Worm (Caenorhabditis elegans) whole organism, dauer: ENCODE measurements around the gene twk-20.

Experiments
- unc-62 ChIP-seq: sonication (generic microtip); optimal IDR thresholded peaks from 2 replicates; lab custom pipeline; 2017; ENCODE audit warnings: missing biosample characterization, missing genetic modification reagents, missing genetic modification characterization

The twk-20 gene

ce11 chrX:13631122-13631672 is 8.5 kb upstream of the twk-20 start, which contains the start of gene nlg-1:
nlg-1 (minus strand) TSS chrX:13631172.
- TF ChIP-seq unc-62 (GFP tag; lab: Kevin White, UChicago), result no peak

DNA sequence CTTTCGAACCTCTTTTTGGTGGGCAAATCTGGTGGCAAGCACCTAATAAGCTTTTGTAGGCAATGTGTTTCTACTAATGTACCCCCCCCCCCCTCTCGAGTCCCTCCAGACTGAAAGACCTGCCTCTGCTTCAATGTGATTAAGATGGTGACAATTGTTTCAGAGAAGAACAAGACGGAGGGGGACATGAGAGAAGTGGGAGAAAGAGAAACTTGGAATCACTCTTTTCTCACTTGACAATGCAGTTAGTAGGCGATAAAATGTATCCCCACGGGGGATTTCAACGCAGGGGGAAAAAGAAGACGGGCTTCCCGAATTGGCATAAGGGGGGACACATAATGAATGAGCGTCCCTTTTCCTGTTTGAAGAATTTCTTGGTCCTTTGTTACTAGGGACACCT is 7.4 kb upstream of the twk-20 start:
- TF ChIP-seq unc-62 (GFP tag; lab: Kevin White, UChicago), result no peak

- TF ChIP-seq unc-62 (GFP tag; lab: Kevin White, UChicago), result no peak
Observed at ce11 chrX:13633032-13633431, 6.6 kb upstream of the twk-20 start.

DNA sequence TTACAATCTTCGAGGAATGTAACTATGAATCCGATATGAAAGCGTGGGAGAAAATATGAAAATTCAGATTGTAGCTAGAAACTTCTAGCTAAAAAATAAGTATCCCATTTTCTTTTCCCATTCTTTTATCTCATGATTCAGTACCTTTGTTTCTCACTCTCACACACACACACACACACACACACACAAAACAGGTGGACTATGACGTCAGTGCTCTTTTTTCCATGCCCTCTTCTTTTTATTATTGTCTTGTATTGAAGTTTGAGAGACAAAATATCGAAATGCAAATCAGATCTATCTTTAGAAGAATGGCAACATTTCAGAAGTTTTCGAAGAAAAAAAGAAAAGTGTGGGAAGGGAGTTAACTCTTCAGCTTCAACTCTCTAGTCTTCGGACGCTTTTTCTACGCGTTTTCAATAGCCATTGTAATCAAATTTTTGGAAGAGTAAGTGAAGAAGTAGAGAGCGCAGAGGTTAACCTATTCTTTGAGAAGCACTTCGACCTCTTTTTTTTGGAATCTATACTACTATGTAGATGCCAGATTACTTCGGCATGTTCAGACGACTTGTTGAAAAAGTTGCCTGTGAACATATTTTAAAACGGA is 5.7 kb upstream of the twk-20 start:
- no peak for TF ChIP-seq unc-62 (GFP tag; lab: Kevin White, UChicago)

DNA sequence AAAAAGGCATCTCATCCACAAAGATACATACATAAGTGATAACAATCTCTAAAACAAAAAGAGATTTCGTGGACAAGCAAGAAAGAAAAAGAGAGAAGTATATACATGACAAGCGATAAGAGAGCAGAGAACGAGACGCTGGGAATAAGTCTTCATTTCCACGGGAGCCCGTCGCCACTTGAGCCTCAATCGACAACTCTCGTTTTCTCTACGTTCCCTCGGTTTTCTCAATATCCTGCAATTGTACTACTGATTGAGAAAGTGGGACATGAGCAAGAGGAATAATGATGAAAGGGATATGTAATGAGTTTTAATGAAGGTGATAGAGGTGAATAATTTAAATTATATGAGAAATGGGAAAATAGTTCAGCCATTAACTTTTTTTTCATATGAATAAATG is 2.2 kb upstream of the twk-20 start:
- TF ChIP-seq unc-62 (GFP tag; lab: Kevin White, UChicago), result no peak

ce11 chrX:13638351-13638958 is 1.2 kb upstream of the twk-20 start:
- no peak for TF ChIP-seq unc-62 (GFP tag; lab: Kevin White, UChicago)

DNA sequence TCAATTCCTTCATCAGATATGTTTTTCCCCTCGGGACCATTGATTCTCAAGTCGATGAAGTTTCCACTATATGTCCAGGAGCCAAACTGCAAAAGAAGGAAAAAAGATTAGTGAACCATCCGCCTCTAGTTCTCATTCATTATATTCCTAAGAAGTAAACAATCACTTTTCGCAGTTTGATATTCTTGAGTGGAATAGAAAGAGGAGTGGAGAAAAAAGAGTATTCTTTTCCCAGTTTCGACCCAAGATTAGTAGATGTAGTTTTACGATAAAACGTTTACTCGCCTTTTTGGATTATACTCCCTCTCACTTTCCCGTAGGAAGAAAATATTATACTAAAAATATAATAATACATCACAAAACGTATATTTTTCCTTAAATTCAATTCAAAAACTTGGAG is 5.2 kb downstream of the twk-20 start:
- TF ChIP-seq unc-62 (GFP tag; lab: Kevin White, UChicago), result no peak

DNA sequence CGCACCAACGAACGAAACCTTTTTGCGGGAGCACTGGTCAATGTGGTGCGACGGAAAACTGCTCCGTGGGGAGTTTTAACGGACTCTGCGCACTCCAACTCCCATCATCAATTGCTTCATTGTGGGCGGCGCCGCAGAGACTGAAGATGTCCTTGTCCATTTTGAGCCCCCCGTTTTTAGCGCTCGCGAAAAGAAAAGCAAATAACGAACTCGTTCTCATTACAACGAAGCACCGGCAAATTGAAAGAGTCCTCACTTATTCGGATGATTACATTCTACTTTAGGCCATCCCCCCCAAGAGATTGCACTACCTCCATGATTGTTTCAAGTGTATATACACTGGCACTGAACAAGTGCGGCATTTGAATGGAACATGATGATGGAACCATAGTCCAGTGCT is 7.1 kb downstream of the twk-20 start, which contains the start of gene acr-9:
TSS of gene acr-9 (minus strand) at position 101 of the 400 bp plus-strand sequence.
- no peak for TF ChIP-seq unc-62 (GFP tag; lab: Kevin White, UChicago)

- TF ChIP-seq unc-62 (GFP tag; lab: Kevin White, UChicago), result no peak
Observed at ce11 chrX:13647305-13647704, 7.6 kb downstream of the twk-20 start, which contains the start of gene C40C9.3. C40C9.3 (plus strand) TSS chrX:13647605.

DNA sequence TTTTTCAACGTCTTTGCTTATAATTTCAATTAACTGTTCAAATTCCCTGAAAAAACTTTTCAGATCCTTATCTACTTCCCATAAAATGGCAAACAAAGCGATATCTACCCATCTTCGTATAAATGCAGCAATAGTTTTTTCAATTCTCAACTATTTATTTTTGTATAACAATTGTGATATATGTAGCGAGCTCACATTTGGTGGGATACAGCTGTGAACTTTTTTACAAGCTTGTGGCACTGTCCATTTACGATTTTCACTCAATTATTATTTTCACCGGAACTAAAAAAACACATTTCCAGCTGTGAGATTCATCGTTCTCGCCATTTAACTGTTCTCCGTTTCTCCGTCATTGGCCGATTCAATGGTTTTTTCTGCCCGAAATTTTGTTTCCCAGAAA is 11.1 kb downstream of the twk-20 start, which contains the start of gene C40C9.4:
TSS of gene C40C9.4 (plus strand) at position 301 of the 400 bp plus-strand sequence.
- TF ChIP-seq unc-62 (GFP tag; lab: Kevin White, UChicago), result no peak

DNA sequence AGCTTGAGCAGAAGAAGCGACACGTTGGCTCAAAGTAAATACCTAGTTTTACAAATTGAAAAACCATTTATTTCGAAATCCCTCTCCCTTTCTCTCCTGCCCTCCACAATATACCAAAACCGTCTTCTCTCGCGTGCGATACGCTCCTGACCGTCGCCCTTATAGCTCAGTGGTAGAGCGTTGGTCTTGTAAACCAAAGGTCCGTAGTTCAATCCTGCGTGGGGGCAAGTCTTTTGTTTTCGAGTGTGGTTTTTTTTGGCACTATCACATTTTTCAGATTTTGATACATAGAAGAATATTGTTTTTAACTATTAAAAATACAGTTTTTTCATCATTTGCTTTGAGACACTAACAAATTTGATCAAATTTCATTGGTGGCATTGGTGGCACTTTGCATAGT is 13.9 kb downstream of the twk-20 start:
- TF ChIP-seq unc-62 (GFP tag; lab: Kevin White, UChicago), result no peak

DNA sequence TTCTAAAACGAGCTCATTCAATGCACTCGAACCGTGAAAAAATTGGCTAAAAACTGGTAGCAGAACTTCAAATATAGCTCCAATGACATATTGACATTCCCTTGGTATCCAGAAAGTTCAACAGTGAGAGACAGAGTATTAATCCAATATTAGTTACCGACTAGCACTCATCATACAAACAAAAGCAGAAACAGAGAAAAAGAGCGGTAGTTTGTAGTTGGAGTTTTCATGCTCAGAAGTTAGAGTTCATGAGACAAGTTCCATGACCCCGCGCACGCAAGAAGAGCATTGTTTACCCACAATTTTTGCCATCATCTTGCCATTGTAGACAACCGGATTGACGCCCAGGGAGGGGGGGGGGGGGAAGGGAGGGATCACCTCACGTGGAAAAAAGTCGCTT is 14.6 kb downstream of the twk-20 start:
- no peak for TF ChIP-seq unc-62 (GFP tag; lab: Kevin White, UChicago)

ce11 chrX:13655769-13656168 is 16.1 kb downstream of the twk-20 start:
- TF ChIP-seq unc-62 (GFP tag; lab: Kevin White, UChicago), result no peak

DNA sequence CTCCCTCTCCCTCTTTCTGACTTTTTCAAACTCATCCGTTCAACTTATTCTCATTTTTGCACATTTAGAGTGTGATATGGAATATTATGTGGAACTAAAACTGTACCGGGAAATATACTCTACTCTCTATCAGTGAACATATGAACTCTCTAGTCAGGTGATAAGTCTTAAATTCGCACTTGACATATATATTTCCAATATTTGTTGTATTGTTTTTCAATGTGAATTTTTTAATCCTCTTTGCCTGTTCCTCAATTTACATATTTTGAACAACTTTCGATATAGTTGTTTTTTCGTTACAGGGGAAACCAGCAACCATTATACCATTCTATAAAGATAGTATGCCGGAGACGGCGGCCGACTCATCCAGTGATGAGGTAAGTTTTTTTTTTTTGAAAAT is 20.5 kb downstream of the twk-20 start, which contains the start of gene C04A11.1:
TSS of gene C04A11.1 (plus strand) at position 301 of the 400 bp plus-strand sequence.
- TF ChIP-seq unc-62 (GFP tag; lab: Kevin White, UChicago), result no peak

DNA sequence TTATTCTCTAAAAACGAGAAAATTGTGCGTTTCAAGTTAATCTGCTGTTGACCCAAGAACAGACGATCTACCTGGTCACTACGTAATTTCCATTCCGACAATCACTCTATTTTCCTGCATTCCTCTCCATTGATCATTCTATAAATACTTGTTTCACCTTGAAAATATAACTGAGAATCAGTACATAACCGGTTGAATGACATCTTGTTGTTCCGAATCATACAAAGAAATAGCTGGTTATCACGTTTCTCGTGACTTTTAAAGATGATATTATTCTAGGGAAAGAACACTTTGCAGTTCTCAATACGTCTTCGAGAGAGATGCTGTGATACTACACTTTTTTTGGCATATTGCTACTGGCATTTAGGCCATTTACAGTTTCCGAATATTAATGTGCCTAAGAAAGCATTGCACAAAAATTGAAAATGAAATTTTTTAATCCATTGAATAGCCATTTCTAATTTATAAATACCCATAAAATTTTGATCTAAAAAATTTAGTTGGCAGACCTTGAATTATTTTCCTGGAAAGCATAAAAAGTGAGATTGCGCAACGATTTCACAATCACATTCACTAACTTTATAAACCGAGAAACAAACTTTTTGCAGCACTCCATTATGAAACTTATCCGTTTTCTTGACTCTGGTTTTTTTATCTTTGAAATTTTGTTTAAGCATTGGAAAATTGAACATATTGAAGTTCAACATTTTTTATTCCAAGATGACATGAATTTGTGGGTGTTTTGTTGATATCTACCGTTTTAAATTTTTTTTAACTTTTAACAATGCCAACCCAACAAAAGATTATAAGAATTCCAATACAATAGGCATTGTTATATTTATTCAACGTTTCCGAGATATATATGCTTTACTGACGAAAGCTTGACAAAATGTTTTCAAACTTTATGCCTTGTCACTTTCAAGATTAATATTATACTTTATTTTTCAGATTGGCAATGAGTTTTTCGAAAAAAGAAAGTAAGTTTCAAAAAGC is 24.3 kb downstream of the twk-20 start, which contains the start of gene C04A11.5:
TSS of gene C04A11.5 (plus strand) at position 943 of the 993 bp plus-strand sequence.
- no peak for TF ChIP-seq unc-62 (GFP tag; lab: Kevin White, UChicago)
